Fruit fly (Drosophila melanogaster) whole organism, pupa: ENCODE results near the gene CG31178.

Source experiments
- CG10348 ChIP-seq: fragments of 200-800 bp; sonication (Bioruptor generic); IDR thresholded peaks from 2 replicates; pipeline ENCODE4 v1.3.6; 2022; ENCODE audit warnings: missing biosample characterization, missing genetic modification characterization
- CG12605 ChIP-seq: fragments of 200-800 bp; sonication (Bioruptor generic); IDR thresholded peaks from 2 replicates; pipeline ENCODE4 v1.3.6; 2022; ENCODE audit warnings: missing biosample characterization, missing genetic modification characterization
- CG13204 ChIP-seq: fragments of 200-800 bp; sonication (Bioruptor generic); optimal IDR thresholded peaks from 2 replicates; lab custom pipeline; 2018; ENCODE audit warnings: missing biosample characterization, mild to moderate bottlenecking, missing genetic modification characterization, moderate library complexity
- CG14655 ChIP-seq: fragments of 200-800 bp; sonication (Bioruptor generic); optimal IDR thresholded peaks from 3 replicates; lab custom pipeline; 2017; ENCODE audit warnings: mild to moderate bottlenecking, missing biosample characterization, missing genetic modification reagents, missing genetic modification characterization
- CG15710 ChIP-seq: fragments of 200-800 bp; sonication (Bioruptor generic); optimal IDR thresholded peaks from 2 replicates; lab custom pipeline; 2018; ENCODE audit warnings: missing biosample characterization, mild to moderate bottlenecking, missing genetic modification characterization, moderate library complexity
- CG17806 ChIP-seq: fragments of 200-800 bp; sonication (Bioruptor generic); optimal IDR thresholded peaks from 2 replicates; lab custom pipeline; 2018; ENCODE audit warnings: missing biosample characterization, mild to moderate bottlenecking, missing genetic modification characterization, moderate library complexity
- CG32121 ChIP-seq: fragments of 200-800 bp; sonication (Bioruptor generic); IDR thresholded peaks from 2 replicates; pipeline ENCODE4 v1.3.6; 2022; ENCODE audit warnings: missing biosample characterization, missing genetic modification characterization
- CG34367 ChIP-seq: fragments of 200-800 bp; sonication (Bioruptor generic); optimal IDR thresholded peaks from 2 replicates; lab custom pipeline; 2018; ENCODE audit warnings: missing biosample characterization, mild to moderate bottlenecking, missing genetic modification characterization
- CG4496 ChIP-seq: fragments of 200-800 bp; sonication (Bioruptor generic); IDR thresholded peaks from 3 replicates; pipeline ENCODE4 v1.3.6; 2022; ENCODE audit warnings: missing biosample characterization, missing genetic modification characterization
- CG8159 ChIP-seq: fragments of 200-800 bp; sonication (Bioruptor generic); optimal IDR thresholded peaks from 3 replicates; lab custom pipeline; 2018; ENCODE audit warnings: missing biosample characterization, mild to moderate bottlenecking, missing genetic modification characterization, moderate library complexity
- CG8301 ChIP-seq: fragments of 200-800 bp; sonication (Bioruptor generic); optimal IDR thresholded peaks from 2 replicates; lab custom pipeline; 2018; ENCODE audit warnings: missing biosample characterization, mild to moderate bottlenecking, missing genetic modification characterization
- CG9948 ChIP-seq: fragments of 200-800 bp; sonication (Bioruptor generic); optimal IDR thresholded peaks from 2 replicates; lab custom pipeline; 2018; ENCODE audit warnings: missing biosample characterization, mild to moderate bottlenecking, missing genetic modification characterization, moderate library complexity
- D1 ChIP-seq: fragments of 200-800 bp; sonication (Bioruptor generic); optimal IDR thresholded peaks from 2 replicates; lab custom pipeline; 2018; ENCODE audit warnings: missing biosample characterization, mild to moderate bottlenecking, missing genetic modification characterization, moderate library complexity
- EcR ChIP-seq: fragments of 200-800 bp; sonication (Bioruptor generic); optimal IDR thresholded peaks from 3 replicates; lab custom pipeline; 2019; ENCODE audit warnings: missing biosample characterization, missing genetic modification characterization, mild to moderate bottlenecking, moderate library complexity, missing genetic modification reagents
- Ets98B ChIP-seq: fragments of 200-800 bp; sonication (Bioruptor generic); IDR thresholded peaks from 2 replicates; pipeline ENCODE4 v1.3.6; 2022; ENCODE audit warnings: missing biosample characterization, missing genetic modification characterization
- Pif1A ChIP-seq: fragments of 200-800 bp; sonication (Bioruptor generic); optimal IDR thresholded peaks from 3 replicates; lab custom pipeline; 2016; ENCODE audit warnings: missing biosample characterization, missing genetic modification characterization
- Pif1B ChIP-seq: fragments of 200-800 bp; sonication (Bioruptor generic); optimal IDR thresholded peaks from 3 replicates; lab custom pipeline; 2016; ENCODE audit warnings: missing biosample characterization, missing genetic modification characterization
- Snoo ChIP-seq: fragments of 200-800 bp; sonication (Bioruptor generic); optimal IDR thresholded peaks from 3 replicates; lab custom pipeline; 2017; ENCODE audit warnings: missing biosample characterization, mild to moderate bottlenecking, missing genetic modification characterization, inconsistent platforms
- fd96Ca ChIP-seq: fragments of 200-800 bp; sonication (Bioruptor generic); IDR thresholded peaks from 3 replicates; pipeline ENCODE4 v1.3.6; 2022; ENCODE audit warnings: missing biosample characterization, missing genetic modification characterization
- gl ChIP-seq: fragments of 200-800 bp; sonication (Bioruptor generic); optimal IDR thresholded peaks from 2 replicates; lab custom pipeline; 2018; ENCODE audit warnings: missing biosample characterization, mild to moderate bottlenecking, missing genetic modification characterization
- rn ChIP-seq: fragments of 200-800 bp; sonication (Bioruptor generic); IDR thresholded peaks from 2 replicates; pipeline ENCODE4 v1.3.6; 2022; ENCODE audit warnings: missing biosample characterization, missing genetic modification characterization

CG31178 gene

dm6 chr3R:21920495-21920894 lies 47.0 kb downstream of the CG31178 start:
- TF ChIP-seq CG10348 (GFP tag; lab: Robert Waterston, UW) (no peak), CG34367 (no peak), CG17806 (tag; lab: Kevin White, UChicago) (peak; percentile 21), Ets98B (GFP tag; lab: Robert Waterston, UW) (0 out of 2 replicates have a peak, but pooled peaks have one; percentile 28), CG4496 (GFP tag; lab: Robert Waterston, UW) (peak; percentile 63; the same call in 2 of the 3 replicates), CG14655 (peak; percentile 66), Pif1B (GFP tag; lab: Kevin White, UChicago) (no peak), CG9948 (tag; lab: Kevin White, UChicago) (peak; percentile 15), CG8301 (tag; lab: Kevin White, UChicago) (peak; percentile 57)

- TF ChIP-seq CG15710 = peak; percentile 82
- TF ChIP-seq CG14655 = peak; percentile 76
- peak; percentile 44 for TF ChIP-seq D1 (tag; lab: Kevin White, UChicago)
- TF ChIP-seq gl (tag; lab: Kevin White, UChicago) = no peak
- TF ChIP-seq CG32121 (GFP tag; lab: Robert Waterston, UW) = peak; percentile 39; the same call in 1 of the 2 replicates
- TF ChIP-seq fd96Ca (GFP tag; lab: Robert Waterston, UW) = no peak
- TF ChIP-seq CG10348 (GFP tag; lab: Robert Waterston, UW) = no peak
- peak; percentile 84 for TF ChIP-seq CG9948 (tag; lab: Kevin White, UChicago)
- TF ChIP-seq CG4496 (GFP tag; lab: Robert Waterston, UW) = 0 out of 3 replicates have a peak, but pooled peaks have one; percentile 43
- no peak for TF ChIP-seq rn (GFP tag; lab: Robert Waterston, UW)
- TF ChIP-seq Pif1B (GFP tag; lab: Kevin White, UChicago) = peak; percentile 51
- peak; percentile 70 for TF ChIP-seq CG17806 (tag; lab: Kevin White, UChicago)
- no peak for TF ChIP-seq CG13204 (GFP tag; lab: Kevin White, UChicago)
- TF ChIP-seq CG34367 = peak; percentile 71
- peak; percentile 60 for TF ChIP-seq Snoo
- no peak for TF ChIP-seq Ets98B (GFP tag; lab: Robert Waterston, UW)
- peak; percentile 64 for TF ChIP-seq Pif1A (GFP tag; lab: Kevin White, UChicago)
- TF ChIP-seq CG8159 (tag; lab: Kevin White, UChicago) = peak; percentile 90
- TF ChIP-seq EcR (GFP tag; lab: Kevin White, UChicago) = peak; percentile 93
- peak; percentile 46 for TF ChIP-seq CG8301 (tag; lab: Kevin White, UChicago)
- no peak for TF ChIP-seq CG12605 (GFP tag; lab: Robert Waterston, UW)
These were observed 48.0 kb downstream of the CG31178 start for dm6 chr3R:21921363-21922208.

DNA sequence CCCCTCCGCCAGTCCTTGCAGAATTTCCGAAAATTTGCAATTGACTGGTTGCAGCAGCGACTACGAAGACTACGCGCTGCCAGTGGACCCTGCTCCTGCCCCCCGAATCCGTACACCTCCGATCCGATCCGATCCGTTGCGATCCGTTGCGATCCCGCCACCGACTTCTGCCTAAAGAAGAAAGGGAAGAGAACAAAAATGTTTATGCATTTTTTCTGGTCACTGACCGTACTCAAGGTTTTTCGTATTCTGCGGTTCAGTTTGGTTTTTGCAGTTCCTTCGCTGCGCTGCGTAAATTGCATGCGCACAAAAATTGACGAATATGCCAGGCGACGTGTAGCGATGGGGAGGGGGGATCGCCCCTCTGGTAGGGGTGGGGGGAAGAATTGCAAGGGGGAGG lies 48.7 kb downstream of the CG31178 start:
- TF ChIP-seq CG15710 (no peak), CG13204 (GFP tag; lab: Kevin White, UChicago) (peak; percentile 69), EcR (GFP tag; lab: Kevin White, UChicago) (peak; percentile 98), Snoo (peak; percentile 12)

DNA sequence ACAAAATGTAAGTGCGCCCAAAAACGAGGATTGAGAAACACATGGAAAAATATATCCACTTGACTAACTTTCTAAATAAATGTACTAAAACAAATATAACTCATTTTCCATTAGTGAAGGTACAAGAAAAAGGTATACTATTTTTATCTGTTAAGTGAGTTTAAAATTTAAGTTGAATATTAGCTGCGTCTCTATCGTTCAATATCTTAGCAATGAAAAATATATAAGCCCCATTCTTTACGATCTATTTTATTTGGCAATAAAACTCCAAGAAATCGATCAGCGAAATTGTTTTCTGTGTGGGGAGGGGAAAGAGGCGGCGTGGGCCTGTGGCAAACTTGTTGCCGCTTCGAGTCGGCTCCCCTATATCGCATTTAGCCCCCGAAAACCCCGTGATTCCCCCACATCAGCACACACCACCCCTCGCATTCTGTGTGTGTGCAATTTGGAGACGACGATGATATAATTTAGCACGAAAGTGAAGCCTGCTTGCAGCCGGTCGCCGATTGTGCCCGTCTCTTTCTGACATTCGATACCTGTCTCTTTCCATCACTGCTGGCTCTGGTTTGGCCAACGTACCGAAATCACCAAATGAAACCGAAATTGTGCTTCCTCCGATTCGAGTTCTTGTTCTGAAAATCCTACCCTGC lies 49.3 kb downstream of the CG31178 start:
- TF ChIP-seq CG13204 (GFP tag; lab: Kevin White, UChicago) (peak; percentile 70), CG32121 (GFP tag; lab: Robert Waterston, UW) (no peak), CG8159 (tag; lab: Kevin White, UChicago) (peak; percentile 96), fd96Ca (GFP tag; lab: Robert Waterston, UW) (no peak), Snoo (no peak), rn (GFP tag; lab: Robert Waterston, UW) (no peak), CG15710 (peak; percentile 94), CG17806 (tag; lab: Kevin White, UChicago) (peak; percentile 90), CG4496 (GFP tag; lab: Robert Waterston, UW) (0 out of 3 replicates have a peak, but pooled peaks have one; percentile 16), CG12605 (GFP tag; lab: Robert Waterston, UW) (no peak; the same call in 1 of the 2 replicates), CG9948 (tag; lab: Kevin White, UChicago) (peak; percentile 93), CG10348 (GFP tag; lab: Robert Waterston, UW) (no peak), Pif1B (GFP tag; lab: Kevin White, UChicago) (peak; percentile 43), Pif1A (GFP tag; lab: Kevin White, UChicago) (peak; percentile 58), CG8301 (tag; lab: Kevin White, UChicago) (peak; percentile 53), Ets98B (GFP tag; lab: Robert Waterston, UW) (no peak), gl (tag; lab: Kevin White, UChicago) (peak; percentile 64), EcR (GFP tag; lab: Kevin White, UChicago) (peak; percentile 45), CG34367 (peak; percentile 89), CG14655 (peak; percentile 79), D1 (tag; lab: Kevin White, UChicago) (peak; percentile 91)

dm6 chr3R:21923742-21924141 lies 50.2 kb downstream of the CG31178 start:
- peak; percentile 26 for TF ChIP-seq CG13204 (GFP tag; lab: Kevin White, UChicago)
- peak; percentile 76 for TF ChIP-seq EcR (GFP tag; lab: Kevin White, UChicago)
- no peak for TF ChIP-seq CG32121 (GFP tag; lab: Robert Waterston, UW)
